Worm (Caenorhabditis elegans) whole organism, L4/young adult: ENCODE measurements around the gene cutl-12.

Source experiments
- W03F9.2 ChIP-seq: fragments of 150-350 bp; optimal IDR thresholded peaks from 2 replicates; lab custom pipeline; 2014; ENCODE audit warnings: missing biosample characterization, missing genetic modification characterization
- dao-5 ChIP-seq: sonication (generic microtip); optimal IDR thresholded peaks from 2 replicates; lab custom pipeline; 2016; ENCODE audit warnings: missing genotype, missing genetic modification characterization, moderate library complexity, missing compliant biosample characterization
- him-1 ChIP-seq: sonication (generic microtip); optimal IDR thresholded peaks from 2 replicates; lab custom pipeline; 2016; ENCODE audit warnings: missing genotype, missing genetic modification reagents, missing genetic modification characterization, missing compliant biosample characterization

cutl-12 gene

ce11 chrII:8587660-8588230 lies 46.5 kb downstream of the cutl-12 start:
- TF ChIP-seq W03F9.2 (tag; lab: Kevin White, UChicago) (no peak), him-1 (tag; lab: Kevin White, UChicago) (no peak), dao-5 (tag; lab: Kevin White, UChicago) (no peak)

ce11 chrII:8585921-8586320 lies 48.4 kb downstream of the cutl-12 start:
- TF ChIP-seq W03F9.2 (tag; lab: Kevin White, UChicago) (no peak), dao-5 (tag; lab: Kevin White, UChicago) (no peak), him-1 (tag; lab: Kevin White, UChicago) (no peak)

DNA sequence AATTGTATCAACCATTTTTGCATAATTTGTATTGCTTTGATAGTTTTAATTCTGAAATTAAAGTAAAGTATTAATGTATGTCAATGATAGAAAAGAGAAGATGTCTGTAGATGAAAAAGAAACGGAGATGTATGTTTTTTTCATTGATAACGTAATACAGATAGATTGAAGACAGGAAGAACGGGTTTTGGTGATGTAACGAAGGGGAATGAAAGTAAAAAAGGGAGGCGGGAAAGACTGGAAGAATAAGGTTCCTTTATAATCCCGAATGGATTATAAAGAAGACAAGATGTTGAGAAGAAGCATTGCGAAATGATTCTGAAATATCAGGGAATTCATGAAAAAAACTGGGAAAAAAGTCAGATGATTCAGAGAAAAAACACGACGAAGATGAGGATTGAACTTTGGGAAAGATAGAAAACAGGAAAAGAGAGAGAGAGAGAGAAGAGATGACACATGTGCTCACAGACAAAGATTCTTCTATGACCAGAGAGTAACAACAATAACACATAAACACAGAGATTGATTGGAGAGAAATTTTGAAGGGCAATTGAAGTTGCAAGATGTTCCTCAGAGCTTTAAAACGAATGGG lies 49.2 kb downstream of the cutl-12 start, which contains the start of gene F54C9.11:
F54C9.11 (minus strand) TSS at position 51 of the 592 bp plus-strand sequence.
- TF ChIP-seq dao-5 (tag; lab: Kevin White, UChicago) (no peak), him-1 (tag; lab: Kevin White, UChicago) (no peak), W03F9.2 (tag; lab: Kevin White, UChicago) (no peak)

- no peak for TF ChIP-seq W03F9.2 (tag; lab: Kevin White, UChicago)
- no peak for TF ChIP-seq him-1 (tag; lab: Kevin White, UChicago)
- no peak for TF ChIP-seq dao-5 (tag; lab: Kevin White, UChicago)
Observed at ce11 chrII:8583035-8583434, 51.3 kb downstream of the cutl-12 start.

- TF ChIP-seq dao-5 (tag; lab: Kevin White, UChicago) (no peak), W03F9.2 (tag; lab: Kevin White, UChicago) (no peak), him-1 (tag; lab: Kevin White, UChicago) (no peak)
Observed at ce11 chrII:8581700-8582099, 52.6 kb downstream of the cutl-12 start, which contains the start of gene arl-1. arl-1 (plus strand) TSS chrII:8582000.
